Worm (Caenorhabditis elegans): Measurements from ENCODE around the gene cyp-25A6.

The cyp-25A6 gene

ce11 chrIV:4235315-4236024, 38.2 kb downstream of the cyp-25A6 start, which contains the start of the genes zipt-2.2 and dpy-13:
Gene zipt-2.2, minus strand, starts transcription at chrIV:4235365.
Gene dpy-13, plus strand, starts transcription at chrIV:4235614.
- no peak for TF ChIP-seq him-1 (tag; optimal IDR thresholded peaks at IDR 0.05)
- TF ChIP-seq W03F9.2 (tag; optimal IDR thresholded peaks at IDR 0.05) = no peak
- no peak for TF ChIP-seq dao-5 (tag; optimal IDR thresholded peaks at IDR 0.05)

DNA sequence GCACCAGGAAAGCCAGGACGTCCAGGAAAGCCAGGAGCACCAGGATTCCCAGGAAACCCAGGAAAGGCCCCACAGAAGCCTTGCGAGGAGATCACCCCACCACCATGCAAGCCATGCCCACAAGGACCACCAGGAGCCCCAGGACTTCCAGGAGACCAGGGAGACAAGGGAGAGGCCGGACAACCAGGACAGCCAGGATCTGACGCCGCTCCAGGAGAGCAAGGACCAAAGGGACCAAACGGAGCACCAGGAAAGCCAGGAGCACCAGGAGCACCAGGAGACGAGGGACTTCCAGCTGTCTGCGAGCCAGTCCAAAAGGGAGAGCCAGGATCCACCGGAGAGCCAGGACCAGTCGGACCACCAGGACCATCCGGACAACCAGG, 38.7 kb downstream of the cyp-25A6 start:
- TF ChIP-seq him-1 (tag; optimal IDR thresholded peaks at IDR 0.05) = no peak

DNA sequence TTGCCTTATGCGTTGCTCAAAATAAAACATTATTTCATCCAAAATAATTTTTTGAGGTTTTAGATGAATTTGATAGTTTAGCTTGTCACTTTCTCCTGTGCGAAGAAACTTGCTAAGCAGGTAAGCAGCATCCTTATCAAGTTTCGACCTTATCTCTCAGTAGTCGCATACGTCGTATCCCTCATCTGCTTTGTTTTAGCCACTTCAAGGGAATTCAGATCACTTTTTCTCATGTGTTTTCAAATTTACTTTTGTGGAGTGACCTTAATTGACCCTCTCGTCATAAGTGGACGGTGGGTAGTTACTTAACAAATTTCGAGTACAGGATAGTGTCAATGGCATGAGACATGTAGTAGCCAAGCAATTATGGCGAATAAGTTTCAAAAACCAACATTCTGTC, 39.4 kb downstream of the cyp-25A6 start:
- TF ChIP-seq dao-5 (tag; optimal IDR thresholded peaks at IDR 0.05) = no peak

DNA sequence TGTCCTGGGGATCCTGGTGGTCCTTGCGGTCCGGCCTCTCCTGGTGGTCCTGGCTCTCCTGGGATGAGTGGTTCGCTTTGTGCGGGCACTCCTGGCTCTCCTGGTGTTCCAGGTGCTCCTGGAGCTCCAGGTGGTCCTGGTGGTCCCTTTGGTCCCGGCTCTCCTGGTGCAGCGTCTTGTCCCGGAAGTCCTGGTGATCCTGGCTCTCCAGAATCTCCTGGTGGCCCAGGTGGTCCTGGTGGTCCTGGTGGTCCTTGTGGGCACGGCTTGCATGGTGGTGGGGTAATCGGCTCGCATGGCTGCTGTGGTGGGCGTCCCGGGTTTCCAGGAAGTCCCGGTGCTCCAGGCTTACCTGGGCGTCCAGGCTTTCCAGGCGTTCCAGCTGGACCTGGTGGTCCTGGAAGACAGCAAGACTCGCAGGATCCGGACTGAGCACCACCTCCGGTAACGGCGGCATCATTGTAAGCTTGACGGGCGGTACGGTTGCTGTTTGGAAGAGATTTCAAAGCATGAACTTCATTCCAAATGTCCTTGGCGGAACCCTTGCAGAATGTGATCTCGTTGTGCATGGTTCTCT, 46.7 kb downstream of the cyp-25A6 start:
- TF ChIP-seq him-1 (tag; optimal IDR thresholded peaks at IDR 0.05) = no peak
- no peak for TF ChIP-seq dao-5 (tag; optimal IDR thresholded peaks at IDR 0.05)
- no peak for TF ChIP-seq W03F9.2 (tag; optimal IDR thresholded peaks at IDR 0.05)

DNA sequence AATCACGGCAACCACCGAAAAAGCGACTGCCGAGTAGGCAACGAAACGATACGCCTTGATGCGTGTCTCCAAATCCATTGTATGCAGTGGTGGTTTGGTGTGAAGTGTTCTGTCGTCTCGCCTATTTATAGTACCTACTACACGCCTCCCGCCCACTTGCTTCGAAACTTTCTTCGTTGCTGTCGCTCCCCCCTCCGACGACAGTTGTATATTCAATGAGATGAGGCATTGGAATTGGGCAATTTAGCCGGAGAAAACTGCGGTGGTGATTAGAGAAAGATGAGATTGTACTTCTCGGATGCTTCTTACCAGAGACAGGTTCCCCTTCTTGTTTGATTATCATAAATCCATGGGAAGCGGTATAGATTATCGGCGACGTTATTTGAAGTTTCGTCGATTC, 47.2 kb downstream of the cyp-25A6 start, which contains the start of gene col-34:
TSS of gene col-34 (minus strand) at position 101 of the 400 bp plus-strand sequence.
- TF ChIP-seq W03F9.2 (tag; optimal IDR thresholded peaks at IDR 0.05) = no peak
- no peak for TF ChIP-seq him-1 (tag; optimal IDR thresholded peaks at IDR 0.05)
- TF ChIP-seq dao-5 (tag; optimal IDR thresholded peaks at IDR 0.05) = no peak

DNA sequence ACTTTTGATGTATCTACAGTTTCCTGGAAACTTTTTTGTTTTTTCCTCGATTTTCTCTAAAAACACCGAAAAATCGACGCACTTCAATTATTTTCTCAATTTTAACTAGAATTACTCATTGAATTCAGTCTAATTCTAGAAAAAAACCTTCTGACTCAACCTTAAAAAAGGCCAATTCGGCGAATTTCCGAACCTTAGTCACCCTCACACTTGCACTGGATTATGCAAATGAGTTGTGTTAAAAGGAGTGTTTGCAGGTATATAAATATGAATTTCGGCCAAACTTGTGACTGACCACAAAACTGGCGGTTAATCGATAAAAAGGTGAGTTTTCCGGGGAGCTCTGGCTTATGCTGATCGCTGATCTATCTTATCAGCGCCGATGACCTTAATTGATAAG, 49.2 kb downstream of the cyp-25A6 start, which contains the start of gene ttr-20:
TSS of gene ttr-20 (plus strand) at position 301 of the 400 bp plus-strand sequence.
- TF ChIP-seq him-1 (tag; optimal IDR thresholded peaks at IDR 0.05) (no peak), dao-5 (tag; optimal IDR thresholded peaks at IDR 0.05) (no peak), W03F9.2 (tag; optimal IDR thresholded peaks at IDR 0.05) (no peak)

- TF ChIP-seq W03F9.2 (tag; optimal IDR thresholded peaks at IDR 0.05) = no peak
- TF ChIP-seq dao-5 (tag; optimal IDR thresholded peaks at IDR 0.05) = no peak
- TF ChIP-seq him-1 (tag; optimal IDR thresholded peaks at IDR 0.05) = no peak
Measured at ce11 chrIV:4247334-4247733, 50.1 kb downstream of the cyp-25A6 start.

- TF ChIP-seq him-1 (tag; optimal IDR thresholded peaks at IDR 0.05) (no peak), W03F9.2 (tag; optimal IDR thresholded peaks at IDR 0.05) (no peak), dao-5 (tag; optimal IDR thresholded peaks at IDR 0.05) (no peak)
Measured at ce11 chrIV:4247770-4248169, 50.5 kb downstream of the cyp-25A6 start, which contains the start of gene ama-1. Gene ama-1, plus strand, starts transcription at chrIV:4248070.
